Worm (Caenorhabditis elegans): ENCODE results near the gene R10F2.5.

The R10F2.5 gene

DNA sequence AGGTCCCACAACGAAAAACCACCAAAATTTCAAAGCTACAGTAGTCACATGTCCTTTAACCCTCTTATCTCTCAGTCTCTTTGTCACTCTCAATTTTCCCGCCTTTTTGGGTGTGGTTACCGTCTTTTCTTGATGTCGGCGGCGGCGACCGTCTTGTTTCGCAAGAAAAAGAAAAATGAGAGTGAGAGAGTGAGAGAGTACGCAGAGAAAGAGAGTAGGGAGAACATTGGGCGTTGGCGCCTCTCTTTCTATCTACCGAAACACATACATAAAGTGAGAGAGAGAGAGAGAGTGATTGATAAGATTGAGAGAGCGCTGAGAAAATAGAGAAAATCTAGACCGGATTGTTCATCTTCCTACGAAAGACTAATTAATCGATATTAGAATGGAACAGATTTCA is 48.6 kb downstream of the R10F2.5 start:
- TF ChIP-seq elt-3 (tag; optimal IDR thresholded peaks at IDR 0.05) (peak; percentile 72), ham-2 (GFP tag; optimal IDR thresholded peaks at IDR 0.05) (no peak), blmp-1 (tag; optimal IDR thresholded peaks at IDR 0.05) (peak; percentile 53)

DNA sequence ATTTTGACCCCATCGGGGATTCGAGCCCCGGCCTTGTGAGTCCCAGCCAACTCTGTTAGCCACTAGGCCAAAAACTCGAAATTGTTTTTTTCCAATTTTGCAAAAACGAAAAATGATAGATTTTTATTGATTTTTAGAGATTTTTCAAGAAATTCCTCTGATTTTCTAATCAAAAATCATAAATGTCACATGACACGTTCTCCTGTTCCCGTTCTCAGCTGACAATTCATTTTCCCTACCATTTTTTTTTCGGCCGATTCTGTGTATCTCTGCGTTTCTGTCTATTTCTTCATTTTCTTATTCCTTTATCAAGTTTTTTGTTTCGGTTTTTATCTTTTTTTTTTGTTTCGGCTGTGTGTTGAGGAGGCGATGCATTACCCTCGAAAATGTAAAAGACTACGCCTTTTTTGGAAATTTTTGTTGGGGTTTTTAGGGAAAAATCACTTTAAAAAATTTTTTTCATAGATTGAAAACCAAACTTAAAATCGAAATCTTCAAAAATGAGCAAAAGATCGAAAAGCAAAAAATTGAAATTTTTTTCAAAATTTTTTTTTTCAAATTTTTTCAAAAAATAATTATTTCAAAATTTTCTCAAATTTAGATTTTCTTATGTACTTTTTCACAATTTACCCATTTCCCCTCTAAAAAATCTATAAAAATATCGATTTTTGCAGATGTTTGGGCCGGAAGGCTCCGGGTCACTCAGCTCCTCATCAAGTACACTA is 50.3 kb downstream of the R10F2.5 start, which contains the start of gene klf-1:
Gene klf-1 (plus strand): TSS at position 675 of the 725 bp plus-strand sequence.
- TF ChIP-seq sptf-1 (tag; optimal IDR thresholded peaks at IDR 0.05): no peak
- no peak for TF ChIP-seq blmp-1 (tag; optimal IDR thresholded peaks at IDR 0.05)

Data from whole organism, mixed stage, embryonic.